Worm (Caenorhabditis elegans) whole organism, early embryonic: Measurements from ENCODE around the gene twk-10.
A peak's percentile ranks its signal among the peaks of the same experiment; 100 is the strongest.

Experiments
- B0310.2 ChIP-seq: sonication (generic microtip); optimal IDR thresholded peaks from 2 replicates; lab custom pipeline; 2016; ENCODE audit warnings: mild to moderate bottlenecking, missing genetic modification characterization, missing compliant biosample characterization
- F13C5.2 ChIP-seq: sonication (generic microtip); optimal IDR thresholded peaks from 2 replicates; lab custom pipeline; 2017; ENCODE audit warnings: mild to moderate bottlenecking, missing genetic modification characterization, inconsistent platforms, missing compliant biosample characterization
- aly-1 ChIP-seq: sonication (generic microtip); optimal IDR thresholded peaks from 2 replicates; lab custom pipeline; 2016; ENCODE audit warnings: missing genetic modification characterization, missing compliant biosample characterization
- ama-1 ChIP-seq: fragments of 150-350 bp; optimal IDR thresholded peaks from 2 replicates; lab custom pipeline; 2014
- ceh-13 ChIP-seq: fragments of 200-800 bp; sonication (Bioruptor generic); optimal IDR thresholded peaks from 2 replicates; lab custom pipeline; 2018; ENCODE audit warnings: mild to moderate bottlenecking, missing genetic modification characterization, missing compliant biosample characterization
- ceh-36 ChIP-seq: sonication (generic microtip); optimal IDR thresholded peaks from 2 replicates; lab custom pipeline; 2016; ENCODE audit warnings: missing genetic modification characterization, inconsistent platforms, missing compliant biosample characterization
- ets-7 ChIP-seq: sonication (generic microtip); optimal IDR thresholded peaks from 2 replicates; lab custom pipeline; 2016; ENCODE audit warnings: missing genotype, missing genetic modification characterization, missing compliant biosample characterization
- flt-1 ChIP-seq: fragments of 200-800 bp; sonication (Bioruptor generic); IDR thresholded peaks from 2 replicates; pipeline ENCODE4 v1.3.6; 2022; ENCODE audit warnings: missing genetic modification characterization, missing compliant biosample characterization
- hmbx-1 ChIP-seq: sonication (generic microtip); optimal IDR thresholded peaks from 2 replicates; lab custom pipeline; 2016; ENCODE audit warnings: mild to moderate bottlenecking, missing genetic modification characterization, missing compliant biosample characterization
- hmg-4 ChIP-seq: fragments of 200-800 bp; sonication (Bioruptor generic); optimal IDR thresholded peaks from 2 replicates; lab custom pipeline; 2018; ENCODE audit warnings: mild to moderate bottlenecking, missing genetic modification characterization, missing compliant biosample characterization
- hnd-1 ChIP-seq: sonication (generic microtip); optimal IDR thresholded peaks from 2 replicates; lab custom pipeline; 2016; ENCODE audit warnings: missing genetic modification characterization, missing compliant biosample characterization
- pes-1 ChIP-seq: fragments of 200-800 bp; sonication (Bioruptor generic); IDR thresholded peaks from 2 replicates; pipeline ENCODE4 v1.3.6; 2022; ENCODE audit warnings: missing genetic modification reagents, missing genetic modification characterization, missing compliant biosample characterization
- scrt-1 ChIP-seq: fragments of 200-800 bp; sonication (Bioruptor generic); IDR thresholded peaks from 2 replicates; pipeline ENCODE4 v1.3.6; 2022; ENCODE audit warnings: missing genetic modification characterization, missing compliant biosample characterization
- sea-1 ChIP-seq: fragments of 200-800 bp; sonication (Bioruptor generic); conservative IDR thresholded peaks from 2 replicates; pipeline ENCODE4 v1.3.6; 2022; ENCODE audit warnings: missing genetic modification characterization, missing compliant biosample characterization
- tbx-11 ChIP-seq: fragments of 200-800 bp; sonication (Bioruptor generic); IDR thresholded peaks from 2 replicates; pipeline ENCODE4 v1.3.6; 2022; ENCODE audit warnings: missing genetic modification characterization, missing compliant biosample characterization
- tbx-37 ChIP-seq: fragments of 200-800 bp; sonication (Bioruptor generic); conservative IDR thresholded peaks from 2 replicates; pipeline ENCODE4 v1.3.6; 2022; ENCODE audit warnings: missing genetic modification reagents, missing genetic modification characterization, missing compliant biosample characterization
- tra-4 ChIP-seq: sonication (generic microtip); optimal IDR thresholded peaks from 2 replicates; lab custom pipeline; 2017; ENCODE audit warnings: missing genetic modification characterization, missing compliant biosample characterization

twk-10 gene

ce11 chrV:6549871-6550270, 2.3 kb upstream of the twk-10 start, which contains the start of gene lipl-4:
lipl-4 (plus strand) TSS chrV:6550171.
- TF ChIP-seq flt-1 (GFP tag; lab: Robert Waterston, UW) (no peak), tbx-11 (GFP tag; lab: Robert Waterston, UW) (no peak), B0310.2 (no peak), hmg-4 (GFP tag; lab: Kevin White, UChicago) (no peak), ama-1 (no peak), sea-1 (GFP tag; lab: Robert Waterston, UW) (no peak), F13C5.2 (no peak), ets-7 (tag; lab: Kevin White, UChicago) (no peak)

- TF ChIP-seq ceh-13 (GFP tag; lab: Kevin White, UChicago) (no peak), scrt-1 (no peak), hnd-1 (no peak), B0310.2 (no peak), ets-7 (tag; lab: Kevin White, UChicago) (no peak), sea-1 (GFP tag; lab: Robert Waterston, UW) (no peak), tbx-37 (GFP tag; lab: Robert Waterston, UW) (no peak), F13C5.2 (no peak), tra-4 (tag; lab: Kevin White, UChicago) (no peak), flt-1 (GFP tag; lab: Robert Waterston, UW) (no peak), tbx-11 (GFP tag; lab: Robert Waterston, UW) (no peak), aly-1 (no peak), ceh-36 (tag; lab: Kevin White, UChicago) (no peak), pes-1 (no peak), hmg-4 (GFP tag; lab: Kevin White, UChicago) (no peak)
Observed at ce11 chrV:6554308-6554707, 2.2 kb downstream of the twk-10 start, which contains the start of gene K04A8.19. K04A8.19 (minus strand) TSS chrV:6554408.

ce11 chrV:6557035-6557434, 4.9 kb downstream of the twk-10 start, which contains the start of gene spp-27:
spp-27 (minus strand) TSS chrV:6557135.
- TF ChIP-seq F13C5.2 (no peak), hnd-1 (no peak), B0310.2 (no peak), ceh-13 (GFP tag; lab: Kevin White, UChicago) (no peak), aly-1 (no peak), ama-1 (no peak), ets-7 (tag; lab: Kevin White, UChicago) (no peak), pes-1 (no peak), sea-1 (GFP tag; lab: Robert Waterston, UW) (no peak), hmbx-1 (tag; lab: Kevin White, UChicago) (no peak), tra-4 (tag; lab: Kevin White, UChicago) (no peak), scrt-1 (no peak), ceh-36 (tag; lab: Kevin White, UChicago) (no peak), flt-1 (GFP tag; lab: Robert Waterston, UW) (no peak), tbx-11 (GFP tag; lab: Robert Waterston, UW) (no peak), tbx-37 (GFP tag; lab: Robert Waterston, UW) (no peak), hmg-4 (GFP tag; lab: Kevin White, UChicago) (no peak)

- TF ChIP-seq tbx-37 (GFP tag; lab: Robert Waterston, UW): no peak
- no peak for TF ChIP-seq hmg-4 (GFP tag; lab: Kevin White, UChicago)
- no peak for TF ChIP-seq hnd-1
- TF ChIP-seq ceh-36 (tag; lab: Kevin White, UChicago): no peak
- no peak for TF ChIP-seq F13C5.2
- no peak for TF ChIP-seq tbx-11 (GFP tag; lab: Robert Waterston, UW)
- no peak for TF ChIP-seq pes-1
Observed at ce11 chrV:6558103-6558502, 6.0 kb downstream of the twk-10 start, which contains the start of gene spp-20. spp-20 (minus strand) TSS chrV:6558203.

- TF ChIP-seq aly-1 (no peak), B0310.2 (no peak), F13C5.2 (no peak), ama-1 (no peak), ceh-36 (tag; lab: Kevin White, UChicago) (no peak), ets-7 (tag; lab: Kevin White, UChicago) (no peak), pes-1 (no peak), scrt-1 (no peak), flt-1 (GFP tag; lab: Robert Waterston, UW) (no peak), tbx-11 (GFP tag; lab: Robert Waterston, UW) (no peak), ceh-13 (GFP tag; lab: Kevin White, UChicago) (no peak), hmg-4 (GFP tag; lab: Kevin White, UChicago) (no peak), sea-1 (GFP tag; lab: Robert Waterston, UW) (no peak), tra-4 (tag; lab: Kevin White, UChicago) (no peak)
Observed at ce11 chrV:6559105-6559504, 7.0 kb downstream of the twk-10 start, which contains the start of gene spp-26. spp-26 (minus strand) TSS chrV:6559205.

ce11 chrV:6559585-6559984, 7.4 kb downstream of the twk-10 start:
- TF ChIP-seq F13C5.2: no peak
- no peak for TF ChIP-seq sea-1 (GFP tag; lab: Robert Waterston, UW)
- TF ChIP-seq ets-7 (tag; lab: Kevin White, UChicago): no peak
- 0 out of 2 replicates have a peak, but pooled peaks have one; percentile 52 for TF ChIP-seq tbx-11 (GFP tag; lab: Robert Waterston, UW)

- no peak for TF ChIP-seq F13C5.2
- no peak for TF ChIP-seq pes-1
- TF ChIP-seq ceh-36 (tag; lab: Kevin White, UChicago): no peak
- TF ChIP-seq flt-1 (GFP tag; lab: Robert Waterston, UW): no peak
- TF ChIP-seq ets-7 (tag; lab: Kevin White, UChicago): no peak
- TF ChIP-seq tbx-37 (GFP tag; lab: Robert Waterston, UW): no peak
- no peak for TF ChIP-seq hmbx-1 (tag; lab: Kevin White, UChicago)
- TF ChIP-seq scrt-1: no peak
- no peak for TF ChIP-seq ama-1
- no peak for TF ChIP-seq hnd-1
- TF ChIP-seq aly-1: no peak
- TF ChIP-seq tbx-11 (GFP tag; lab: Robert Waterston, UW): no peak
- TF ChIP-seq tra-4 (tag; lab: Kevin White, UChicago): no peak
- no peak for TF ChIP-seq B0310.2
- no peak for TF ChIP-seq ceh-13 (GFP tag; lab: Kevin White, UChicago)
- no peak for TF ChIP-seq hmg-4 (GFP tag; lab: Kevin White, UChicago)
- no peak for TF ChIP-seq sea-1 (GFP tag; lab: Robert Waterston, UW)
Observed at ce11 chrV:6561592-6561991, 9.5 kb downstream of the twk-10 start, which contains the start of gene spp-19. spp-19 (minus strand) TSS chrV:6561692.
